Worm (Caenorhabditis elegans) whole organism, late embryonic: ENCODE results near the gene F57G12.1.
A peak's percentile ranks its signal among the peaks of the same experiment; 100 is the strongest.

ENCODE experiments used
- C38D4.7 ChIP-seq: fragments of 200-800 bp; sonication (Bioruptor generic); optimal IDR thresholded peaks from 2 replicates; lab custom pipeline; 2018; ENCODE audit warnings: mild to moderate bottlenecking, missing genetic modification characterization, moderate library complexity, missing compliant biosample characterization
- F13H6.1 ChIP-seq: sonication (generic microtip); optimal IDR thresholded peaks from 2 replicates; lab custom pipeline; 2016; ENCODE audit warnings: missing genetic modification characterization, missing compliant biosample characterization
- K02D7.2 ChIP-seq: sonication (generic microtip); optimal IDR thresholded peaks from 2 replicates; lab custom pipeline; 2017; ENCODE audit warnings: mild to moderate bottlenecking, missing genetic modification characterization, missing compliant biosample characterization
- K09A11.1 ChIP-seq: sonication (generic microtip); optimal IDR thresholded peaks from 2 replicates; lab custom pipeline; 2017; ENCODE audit warnings: antibody characterized with exemption, mild to moderate bottlenecking, missing genetic modification characterization, missing compliant biosample characterization; ENCODE audit not compliant: insufficient read depth
- T23F11.4 ChIP-seq: fragments of 200-800 bp; sonication (Bioruptor generic); optimal IDR thresholded peaks from 2 replicates; lab custom pipeline; 2018; ENCODE audit warnings: mild to moderate bottlenecking, missing genetic modification characterization, missing compliant biosample characterization
- Y22D7AL.16 ChIP-seq: sonication (generic microtip); optimal IDR thresholded peaks from 2 replicates; lab custom pipeline; 2016; ENCODE audit warnings: missing genetic modification characterization, missing compliant biosample characterization
- ceh-14 ChIP-seq: sonication (generic microtip); optimal IDR thresholded peaks from 2 replicates; lab custom pipeline; 2016; ENCODE audit warnings: missing genotype, missing genetic modification characterization, missing compliant biosample characterization
- ceh-18 ChIP-seq: sonication (generic microtip); optimal IDR thresholded peaks from 2 replicates; lab custom pipeline; 2016; ENCODE audit warnings: missing genetic modification characterization, missing compliant biosample characterization
- ceh-19 ChIP-seq: fragments of 200-800 bp; sonication (Bioruptor generic); optimal IDR thresholded peaks from 2 replicates; lab custom pipeline; 2018; ENCODE audit warnings: mild to moderate bottlenecking, missing genetic modification characterization, missing compliant biosample characterization
- ceh-22 ChIP-seq: sonication (generic microtip); optimal IDR thresholded peaks from 2 replicates; lab custom pipeline; 2017; ENCODE audit warnings: missing biosample characterization, missing genetic modification characterization
- ceh-31 ChIP-seq: sonication (generic microtip); optimal IDR thresholded peaks from 2 replicates; lab custom pipeline; 2016; ENCODE audit warnings: missing genetic modification characterization, missing compliant biosample characterization
- ceh-34 ChIP-seq: sonication (generic microtip); optimal IDR thresholded peaks from 2 replicates; lab custom pipeline; 2016; ENCODE audit warnings: mild to moderate bottlenecking, missing genetic modification characterization, missing compliant biosample characterization
- ceh-9 ChIP-seq: sonication (generic microtip); optimal IDR thresholded peaks from 2 replicates; lab custom pipeline; 2016; ENCODE audit warnings: mild to moderate bottlenecking, missing genetic modification characterization, inconsistent platforms, missing compliant biosample characterization
- che-1 ChIP-seq: sonication (generic microtip); optimal IDR thresholded peaks from 2 replicates; lab custom pipeline; 2016; ENCODE audit warnings: mild to moderate bottlenecking, missing genetic modification characterization, missing compliant biosample characterization
- dve-1 ChIP-seq: sonication (generic microtip); optimal IDR thresholded peaks from 2 replicates; lab custom pipeline; 2017; ENCODE audit warnings: antibody characterized with exemption, mild to moderate bottlenecking, missing genetic modification characterization, missing compliant biosample characterization
- elt-2 ChIP-seq: sonication (generic microtip); optimal IDR thresholded peaks from 2 replicates; lab custom pipeline; 2016; ENCODE audit warnings: missing genetic modification reagents, missing genetic modification characterization, missing compliant biosample characterization
- ets-4 ChIP-seq: sonication (generic microtip); optimal IDR thresholded peaks from 2 replicates; lab custom pipeline; 2016; ENCODE audit warnings: missing genetic modification characterization, missing compliant biosample characterization
- fax-1 ChIP-seq: sonication (generic microtip); optimal IDR thresholded peaks from 2 replicates; lab custom pipeline; 2016; ENCODE audit warnings: missing genotype, missing genetic modification characterization, missing compliant biosample characterization
- fkh-6 ChIP-seq: sonication (generic microtip); optimal IDR thresholded peaks from 2 replicates; lab custom pipeline; 2016; ENCODE audit warnings: missing genetic modification characterization, missing compliant biosample characterization
- hlh-30 ChIP-seq: sonication (generic microtip); optimal IDR thresholded peaks from 2 replicates; lab custom pipeline; 2017; ENCODE audit warnings: antibody characterized with exemption, missing genetic modification characterization, missing compliant biosample characterization; ENCODE audit not compliant: insufficient read depth
- hlh-8 ChIP-seq: sonication (generic microtip); optimal IDR thresholded peaks from 2 replicates; lab custom pipeline; 2016; ENCODE audit warnings: missing genotype, missing genetic modification characterization, missing compliant biosample characterization
- madf-2 ChIP-seq: sonication (generic microtip); optimal IDR thresholded peaks from 2 replicates; lab custom pipeline; 2017; ENCODE audit warnings: missing genetic modification characterization, missing compliant biosample characterization
- mec-3 ChIP-seq: sonication (generic microtip); optimal IDR thresholded peaks from 2 replicates; lab custom pipeline; 2016; ENCODE audit warnings: borderline replicate concordance, missing genetic modification characterization, missing compliant biosample characterization
- nhr-232 ChIP-seq: sonication (generic microtip); optimal IDR thresholded peaks from 2 replicates; lab custom pipeline; 2016; ENCODE audit warnings: missing genetic modification characterization, missing compliant biosample characterization
- npax-4 ChIP-seq: sonication (generic microtip); optimal IDR thresholded peaks from 2 replicates; lab custom pipeline; 2016; ENCODE audit warnings: missing genetic modification characterization, missing compliant biosample characterization
- pha-2 ChIP-seq: sonication (generic microtip); optimal IDR thresholded peaks from 2 replicates; lab custom pipeline; 2017; ENCODE audit warnings: mild to moderate bottlenecking, missing genetic modification characterization, missing compliant biosample characterization
- pha-4 ChIP-seq: fragments of 150-350 bp; optimal IDR thresholded peaks from 2 replicates; lab custom pipeline; 2018; ENCODE audit warnings: missing biosample characterization, missing genetic modification reagents, missing genetic modification characterization
- sox-4 ChIP-seq: sonication (generic microtip); optimal IDR thresholded peaks from 2 replicates; lab custom pipeline; 2017; ENCODE audit warnings: mild to moderate bottlenecking, missing genetic modification characterization, inconsistent platforms, missing compliant biosample characterization
- tbx-2 ChIP-seq: sonication (generic microtip); optimal IDR thresholded peaks from 2 replicates; lab custom pipeline; 2016; ENCODE audit warnings: missing genetic modification characterization, missing compliant biosample characterization
- tbx-7 ChIP-seq: sonication (generic microtip); optimal IDR thresholded peaks from 2 replicates; lab custom pipeline; 2016; ENCODE audit warnings: missing genotype, missing genetic modification characterization, missing compliant biosample characterization
- ttx-3 ChIP-seq: sonication (generic microtip); optimal IDR thresholded peaks from 2 replicates; lab custom pipeline; 2016; ENCODE audit warnings: missing genetic modification reagents, missing genetic modification characterization, missing compliant biosample characterization
- unc-42 ChIP-seq: sonication (generic microtip); optimal IDR thresholded peaks from 2 replicates; lab custom pipeline; 2016; ENCODE audit warnings: missing genotype, missing genetic modification characterization, missing compliant biosample characterization

The F57G12.1 gene

DNA sequence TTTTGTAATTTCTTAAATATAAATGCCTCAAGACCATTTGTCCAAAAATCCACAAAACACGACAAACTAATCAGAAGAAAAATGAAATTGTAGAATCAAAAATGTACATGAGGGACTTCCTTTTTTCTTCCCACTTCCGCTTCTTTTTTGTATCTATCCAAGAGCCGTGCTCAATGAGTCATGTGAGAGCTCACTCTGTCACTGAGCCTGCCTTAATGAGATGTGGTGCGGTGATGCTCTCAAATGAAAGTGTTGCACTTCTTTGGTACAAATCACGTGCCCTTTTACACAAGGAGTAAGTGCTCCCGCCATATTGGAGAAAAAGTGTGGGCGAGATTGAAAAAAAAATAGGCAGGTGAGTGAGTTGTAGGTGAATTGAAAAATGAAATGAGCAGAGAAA, 32.9 kb upstream of the F57G12.1 start:
- TF ChIP-seq ceh-14 (tag; lab: Kevin White, UChicago), result peak; percentile 23
- TF ChIP-seq unc-42 (tag; lab: Kevin White, UChicago), result peak; percentile 26
- peak; percentile 79 for TF ChIP-seq hlh-30 (tag; lab: Kevin White, UChicago)
- no peak for TF ChIP-seq mec-3
- TF ChIP-seq fax-1 (tag; lab: Kevin White, UChicago), result no peak
- TF ChIP-seq F13H6.1 (tag; lab: Kevin White, UChicago), result no peak

DNA sequence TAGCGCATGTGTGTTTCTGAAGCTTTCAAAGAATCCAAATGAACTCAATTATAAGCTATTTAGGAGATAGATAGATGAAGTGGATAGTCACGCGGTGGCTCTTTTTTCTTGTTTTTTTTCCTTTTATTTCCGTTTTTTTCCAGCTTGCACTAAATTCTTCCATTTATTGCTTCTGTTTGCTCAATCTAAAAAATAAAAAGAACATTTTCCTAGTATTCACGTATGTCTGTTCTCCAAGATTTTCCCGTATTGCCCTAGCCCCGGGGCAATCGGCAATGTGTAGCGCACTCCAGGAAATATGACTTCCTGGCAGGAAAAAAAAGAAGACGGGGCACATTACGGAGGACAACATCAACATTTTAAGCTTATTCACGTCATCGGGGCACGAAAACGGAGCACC, 30.4 kb upstream of the F57G12.1 start:
- TF ChIP-seq dve-1 (tag; lab: Kevin White, UChicago) (no peak), K09A11.1 (tag; lab: Kevin White, UChicago) (no peak), fax-1 (tag; lab: Kevin White, UChicago) (no peak), ceh-18 (tag; lab: Kevin White, UChicago) (no peak), pha-4 (tag; lab: Kevin White, UChicago) (no peak), ceh-34 (tag; lab: Kevin White, UChicago) (no peak), hlh-8 (tag; lab: Kevin White, UChicago) (no peak), tbx-7 (no peak), madf-2 (tag; lab: Kevin White, UChicago) (no peak)

DNA sequence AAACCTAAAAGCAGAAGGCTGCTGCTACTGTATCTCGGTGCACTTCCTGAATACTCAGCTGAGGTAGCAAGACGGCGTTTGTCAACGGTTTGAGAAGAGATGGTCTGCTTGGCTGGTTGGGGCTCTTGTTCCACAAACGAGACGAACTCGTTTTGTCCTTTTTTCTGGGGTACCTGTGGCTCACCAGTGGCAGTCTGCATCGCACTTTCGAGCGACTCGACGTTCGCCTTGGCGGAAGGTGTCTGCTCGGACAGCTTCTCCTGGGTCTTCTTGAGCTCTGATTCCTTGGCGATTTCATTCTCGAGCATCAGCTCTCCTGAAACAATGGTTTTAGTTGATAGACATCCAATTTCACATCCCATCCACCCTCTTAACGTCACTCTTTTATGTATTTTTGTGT, 30.0 kb upstream of the F57G12.1 start:
- no peak for TF ChIP-seq pha-2 (tag; lab: Kevin White, UChicago)
- TF ChIP-seq ceh-19 (GFP tag; lab: Kevin White, UChicago), result no peak
- TF ChIP-seq che-1 (tag; lab: Kevin White, UChicago), result no peak
- no peak for TF ChIP-seq elt-2
- TF ChIP-seq mec-3, result no peak
- no peak for TF ChIP-seq T23F11.4 (GFP tag; lab: Kevin White, UChicago)
- TF ChIP-seq fkh-6 (tag; lab: Kevin White, UChicago), result no peak
- TF ChIP-seq ceh-31 (tag; lab: Kevin White, UChicago), result no peak
- TF ChIP-seq ceh-9 (tag; lab: Kevin White, UChicago), result no peak
- TF ChIP-seq nhr-232 (tag; lab: Kevin White, UChicago), result no peak
- no peak for TF ChIP-seq madf-2 (tag; lab: Kevin White, UChicago)
- TF ChIP-seq C38D4.7 (GFP tag; lab: Kevin White, UChicago), result no peak
- TF ChIP-seq pha-4 (tag; lab: Kevin White, UChicago), result no peak
- TF ChIP-seq sox-4, result no peak
- no peak for TF ChIP-seq ttx-3 (tag; lab: Kevin White, UChicago)
- TF ChIP-seq Y22D7AL.16 (tag; lab: Kevin White, UChicago), result no peak
- TF ChIP-seq tbx-2 (tag; lab: Kevin White, UChicago), result no peak
- TF ChIP-seq F13H6.1 (tag; lab: Kevin White, UChicago), result no peak
- TF ChIP-seq ceh-22 (tag; lab: Kevin White, UChicago), result no peak

DNA sequence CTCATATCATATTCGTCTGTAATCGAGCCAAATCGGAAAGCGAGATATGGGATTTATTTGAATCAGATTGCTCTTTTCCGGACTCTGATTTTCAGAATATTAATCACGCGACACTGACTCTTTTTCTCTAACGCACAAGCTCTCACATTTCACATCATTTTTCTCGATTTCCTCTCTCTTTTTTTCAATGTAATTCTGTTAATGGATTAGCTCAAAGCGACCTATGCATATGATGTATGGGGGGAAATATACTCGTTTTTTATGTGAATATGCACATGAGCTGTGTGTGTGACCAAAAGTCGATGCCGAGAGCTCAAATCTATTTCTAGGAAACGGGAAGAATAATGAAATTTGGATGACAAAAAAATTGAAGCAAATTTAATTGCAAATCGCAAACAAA, 29.1 kb upstream of the F57G12.1 start:
- TF ChIP-seq fkh-6 (tag; lab: Kevin White, UChicago), result no peak

DNA sequence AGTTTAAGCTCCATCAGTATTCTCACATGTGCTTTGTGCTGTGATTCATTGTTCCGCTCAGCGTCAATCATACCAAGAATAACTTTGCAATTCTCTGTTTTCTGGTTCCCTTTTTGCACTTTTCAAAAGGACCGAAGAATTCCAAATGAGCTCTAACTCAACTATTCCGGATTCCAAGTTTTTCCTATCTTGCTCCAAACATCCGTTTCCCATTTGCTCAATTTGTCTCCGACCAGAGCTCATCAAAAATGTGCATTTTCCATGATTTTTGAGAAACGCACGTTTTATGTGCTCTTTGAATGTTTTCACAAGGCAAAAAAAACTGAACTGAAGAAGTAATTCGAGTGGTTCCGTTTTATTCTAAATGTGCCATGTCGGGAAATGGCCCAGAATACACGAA, 26.8 kb upstream of the F57G12.1 start:
- TF ChIP-seq fkh-6 (tag; lab: Kevin White, UChicago), result no peak
- TF ChIP-seq unc-42 (tag; lab: Kevin White, UChicago), result peak; percentile 22

DNA sequence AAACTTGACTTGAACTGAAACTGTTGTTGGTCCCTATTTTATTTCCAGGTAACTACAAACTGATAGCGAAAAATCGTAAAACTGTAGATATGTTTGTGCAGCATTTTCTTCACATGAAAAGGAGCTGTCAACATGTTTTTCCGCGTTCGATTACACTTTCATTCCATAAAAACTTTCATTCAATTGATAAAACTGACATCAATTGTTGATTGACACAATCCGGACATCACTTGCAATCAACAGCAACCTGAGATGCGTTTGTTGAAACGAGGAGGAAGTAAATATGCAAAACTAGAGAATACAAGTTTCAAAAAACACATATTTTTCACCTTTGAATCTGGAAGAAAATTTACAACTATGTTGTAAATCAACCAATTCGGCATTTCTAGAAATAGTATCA, 25.9 kb upstream of the F57G12.1 start:
- TF ChIP-seq ets-4 (tag; lab: Kevin White, UChicago), result no peak
- no peak for TF ChIP-seq che-1 (tag; lab: Kevin White, UChicago)
- no peak for TF ChIP-seq K02D7.2 (tag; lab: Kevin White, UChicago)
- no peak for TF ChIP-seq pha-4 (tag; lab: Kevin White, UChicago)
- TF ChIP-seq npax-4, result no peak
